Fruit fly (Drosophila melanogaster): ENCODE results near the gene CG43935.

The CG43935 gene

dm6 chr3R:27094233-27094632, 29.0 kb downstream of the CG43935 start, which contains the start of gene CG14259:
CG14259 (plus strand) TSS chr3R:27094533.
- TF ChIP-seq psq (optimal IDR thresholded peaks at IDR 0.05) (no peak), Myc (optimal IDR thresholded peaks at IDR 0.05) (no peak), h (optimal IDR thresholded peaks at IDR 0.05) (no peak)

DNA sequence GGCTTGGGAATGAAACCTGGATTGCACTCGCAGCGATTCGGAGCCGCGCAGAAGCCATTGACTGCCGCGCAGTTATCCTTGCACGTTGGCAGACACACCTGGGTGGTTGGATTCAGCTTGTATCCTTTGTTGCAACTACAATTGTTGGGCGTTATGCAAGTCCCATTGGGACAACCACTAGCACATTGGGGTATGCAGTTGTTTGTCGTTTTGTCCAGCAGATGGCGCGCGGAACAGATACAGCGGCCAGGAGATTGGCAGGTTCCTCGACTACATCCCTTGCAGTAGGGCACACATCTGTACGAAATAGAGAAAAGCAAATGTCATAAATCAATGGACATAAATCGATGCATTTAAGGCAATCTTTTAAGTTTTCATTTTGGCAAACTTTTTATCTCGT, 33.4 kb downstream of the CG43935 start:
- no peak for TF ChIP-seq psq (optimal IDR thresholded peaks at IDR 0.05)
- TF ChIP-seq ttk (optimal IDR thresholded peaks at IDR 0.05) = no peak
- no peak for TF ChIP-seq Myc (optimal IDR thresholded peaks at IDR 0.05)
- no peak for TF ChIP-seq h (optimal IDR thresholded peaks at IDR 0.05)
- no peak for TF ChIP-seq Sin3A (optimal IDR thresholded peaks at IDR 0.05)
- TF ChIP-seq insv (optimal IDR thresholded peaks at IDR 0.05) = no peak

- no peak for TF ChIP-seq h (optimal IDR thresholded peaks at IDR 0.05)
- no peak for TF ChIP-seq psq (optimal IDR thresholded peaks at IDR 0.05)
- no peak for TF ChIP-seq Sin3A (optimal IDR thresholded peaks at IDR 0.05)
- TF ChIP-seq insv (optimal IDR thresholded peaks at IDR 0.05) = no peak
- TF ChIP-seq ttk (optimal IDR thresholded peaks at IDR 0.05) = no peak
- no peak for TF ChIP-seq Myc (optimal IDR thresholded peaks at IDR 0.05)
Measured at dm6 chr3R:27099579-27099978, 34.3 kb downstream of the CG43935 start, which contains the start of gene eater. eater (minus strand) TSS chr3R:27099679.

dm6 chr3R:27100930-27101329, 35.7 kb downstream of the CG43935 start, which contains the start of gene Jhbp11:
Jhbp11 (plus strand) TSS chr3R:27101230.
- TF ChIP-seq Myc (optimal IDR thresholded peaks at IDR 0.05) (no peak), h (optimal IDR thresholded peaks at IDR 0.05) (no peak), ttk (optimal IDR thresholded peaks at IDR 0.05) (no peak), Sin3A (optimal IDR thresholded peaks at IDR 0.05) (no peak), psq (optimal IDR thresholded peaks at IDR 0.05) (no peak), insv (optimal IDR thresholded peaks at IDR 0.05) (no peak)

DNA sequence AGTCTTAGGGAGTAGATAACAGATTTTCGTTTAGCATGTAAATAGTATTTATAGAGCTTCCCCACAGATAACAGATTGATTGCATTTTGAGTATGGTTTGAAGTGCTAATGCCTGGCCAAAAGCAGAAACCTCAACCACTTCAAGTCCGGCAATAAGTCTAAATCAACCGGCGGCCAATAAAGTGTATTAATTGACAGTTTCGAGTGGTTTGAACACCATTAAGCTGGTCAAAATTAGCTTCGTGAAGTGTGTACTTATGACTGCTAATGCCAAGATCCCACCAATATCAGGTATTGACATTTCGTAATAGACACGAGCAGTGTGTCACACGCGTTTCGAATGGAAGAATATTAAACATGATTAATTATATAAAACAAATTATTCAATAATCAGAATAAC, 40.2 kb downstream of the CG43935 start:
- no peak for TF ChIP-seq h (optimal IDR thresholded peaks at IDR 0.05)
- no peak for TF ChIP-seq psq (optimal IDR thresholded peaks at IDR 0.05)
- TF ChIP-seq ttk (optimal IDR thresholded peaks at IDR 0.05) = no peak
- TF ChIP-seq Sin3A (optimal IDR thresholded peaks at IDR 0.05) = no peak
- no peak for TF ChIP-seq Myc (optimal IDR thresholded peaks at IDR 0.05)
- TF ChIP-seq insv (optimal IDR thresholded peaks at IDR 0.05) = no peak

DNA sequence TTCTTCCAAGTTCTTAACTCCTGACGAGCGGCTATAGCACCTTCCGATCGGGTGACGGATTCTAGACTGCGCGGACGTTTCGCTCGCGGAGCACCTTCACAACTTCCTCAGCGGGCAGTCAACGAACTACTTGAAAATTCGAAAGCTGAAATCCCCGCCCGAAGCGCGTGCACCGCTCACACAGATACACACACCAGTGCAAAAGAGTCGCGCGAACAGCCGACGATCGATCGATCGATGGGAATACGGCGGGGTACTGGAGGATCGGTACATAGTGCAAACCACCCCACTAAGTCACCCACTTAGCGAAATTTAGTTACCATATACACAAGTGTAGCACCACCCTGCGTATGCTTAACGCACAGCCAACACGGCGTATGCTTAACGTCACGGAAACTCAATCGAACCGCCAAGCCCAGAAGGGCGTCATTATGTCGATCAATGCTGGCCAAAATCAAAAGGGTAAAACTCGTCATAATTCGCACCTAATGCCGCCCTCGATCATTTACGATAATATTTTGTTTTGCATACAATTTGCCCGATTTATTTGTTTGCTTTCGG, 41.0 kb downstream of the CG43935 start, which contains the start of gene CAH9:
CAH9 (minus strand) TSS at position 51 of the 561 bp plus-strand sequence.
- TF ChIP-seq h (optimal IDR thresholded peaks at IDR 0.05) (no peak), psq (optimal IDR thresholded peaks at IDR 0.05) (no peak), Myc (optimal IDR thresholded peaks at IDR 0.05) (no peak), Sin3A (optimal IDR thresholded peaks at IDR 0.05) (no peak), insv (optimal IDR thresholded peaks at IDR 0.05) (no peak), ttk (optimal IDR thresholded peaks at IDR 0.05) (no peak)

DNA sequence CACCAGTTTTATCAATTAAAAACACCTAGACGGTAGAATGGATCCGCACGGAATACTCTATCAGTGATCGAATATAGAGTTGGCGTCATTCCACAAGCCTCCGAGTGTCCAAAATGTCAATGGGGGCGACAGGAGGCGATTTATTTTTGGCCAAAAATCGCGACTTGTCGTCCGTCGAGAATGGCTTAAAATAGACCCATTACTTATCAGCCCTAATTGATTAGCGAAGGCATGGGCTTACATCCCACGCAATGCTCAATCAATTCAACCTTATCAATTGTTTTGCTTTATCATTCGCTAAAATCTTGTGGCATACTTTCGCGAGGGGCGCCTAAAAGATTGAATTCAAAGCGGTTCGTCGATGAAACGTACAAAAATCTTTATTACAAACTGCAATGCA, 42.9 kb downstream of the CG43935 start:
- no peak for TF ChIP-seq ttk (optimal IDR thresholded peaks at IDR 0.05)
- TF ChIP-seq Sin3A (optimal IDR thresholded peaks at IDR 0.05) = no peak
- no peak for TF ChIP-seq h (optimal IDR thresholded peaks at IDR 0.05)
- no peak for TF ChIP-seq Myc (optimal IDR thresholded peaks at IDR 0.05)
- no peak for TF ChIP-seq insv (optimal IDR thresholded peaks at IDR 0.05)
- TF ChIP-seq psq (optimal IDR thresholded peaks at IDR 0.05) = no peak

dm6 chr3R:27109458-27109857, 44.2 kb downstream of the CG43935 start:
- TF ChIP-seq h (optimal IDR thresholded peaks at IDR 0.05) (no peak), ttk (optimal IDR thresholded peaks at IDR 0.05) (no peak), Sin3A (optimal IDR thresholded peaks at IDR 0.05) (no peak), Myc (optimal IDR thresholded peaks at IDR 0.05) (no peak), psq (optimal IDR thresholded peaks at IDR 0.05) (no peak), insv (optimal IDR thresholded peaks at IDR 0.05) (no peak)

dm6 chr3R:27111784-27112602, 46.8 kb downstream of the CG43935 start, which contains the start of the genes gb and CG5815:
gb (minus strand) TSS chr3R:27112270.
CG5815 (plus strand) TSS chr3R:27112566.
- TF ChIP-seq Myc (optimal IDR thresholded peaks at IDR 0.05) = no peak
- no peak for TF ChIP-seq ttk (optimal IDR thresholded peaks at IDR 0.05)
- no peak for TF ChIP-seq h (optimal IDR thresholded peaks at IDR 0.05)
- TF ChIP-seq psq (optimal IDR thresholded peaks at IDR 0.05) = no peak
- TF ChIP-seq insv (optimal IDR thresholded peaks at IDR 0.05) = no peak
- no peak for TF ChIP-seq Sin3A (optimal IDR thresholded peaks at IDR 0.05)
